Fruit fly (Drosophila melanogaster): ENCODE measurements around the gene MtnC.

Gene MtnC

dm6 chr3R:20360008-20360407 lies at the start of gene MtnC:
Gene MtnC, plus strand, starts transcription at chr3R:20360308.
- TF ChIP-seq CG17801 (GFP tag; optimal IDR thresholded peaks at IDR 0.05; ENCODE audit: partially characterized antibody) = no peak

dm6 chr3R:20310498-20310822 lies 49.6 kb upstream of the MtnC start:
- no peak for TF ChIP-seq CG17801 (GFP tag; optimal IDR thresholded peaks at IDR 0.05; ENCODE audit: partially characterized antibody)

DNA sequence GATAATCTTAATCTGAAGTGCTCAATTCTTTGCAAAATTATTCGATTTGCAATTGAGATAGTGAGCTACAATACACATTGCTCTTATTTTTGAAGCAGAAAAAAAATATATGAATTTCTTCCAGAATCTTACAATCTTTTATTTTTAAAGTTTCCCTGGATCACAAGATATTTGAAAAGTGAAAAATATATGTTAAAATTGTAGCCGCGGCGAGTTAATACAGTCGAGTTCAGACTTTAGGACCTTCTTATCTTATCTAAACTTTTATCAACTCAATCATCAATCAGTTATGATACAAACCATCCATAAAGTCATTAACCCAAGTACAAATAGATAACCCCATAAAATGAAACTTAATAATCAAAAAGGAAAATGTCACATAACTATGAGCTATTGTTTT lies 49.2 kb upstream of the MtnC start:
- TF ChIP-seq CG17801 (GFP tag; optimal IDR thresholded peaks at IDR 0.05; ENCODE audit: partially characterized antibody) = no peak

DNA sequence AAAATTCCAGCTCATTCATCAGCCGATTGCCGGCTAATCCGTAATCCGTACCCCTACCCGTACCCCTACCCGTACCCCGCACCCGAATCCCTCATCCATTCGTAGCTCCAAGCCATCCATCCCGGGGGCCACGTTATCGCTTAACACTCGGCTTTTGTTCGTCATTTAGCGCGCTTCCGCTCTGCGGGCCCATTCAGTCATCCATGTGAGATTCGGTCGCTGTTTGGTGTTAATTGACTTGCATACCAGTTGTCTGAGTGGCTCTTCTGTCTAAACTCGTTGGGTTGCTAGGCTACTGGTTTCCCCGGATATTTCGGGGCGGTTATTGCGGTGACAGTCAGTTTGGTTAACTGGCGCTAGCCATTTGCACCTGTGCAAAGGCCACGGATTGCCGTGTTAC lies 48.7 kb upstream of the MtnC start:
- no peak for TF ChIP-seq CG17801 (GFP tag; optimal IDR thresholded peaks at IDR 0.05; ENCODE audit: partially characterized antibody)

- TF ChIP-seq CG17801 (GFP tag; optimal IDR thresholded peaks at IDR 0.05; ENCODE audit: partially characterized antibody) = peak; percentile 85
Measured at dm6 chr3R:20312838-20313237, 47.3 kb upstream of the MtnC start.

dm6 chr3R:20316599-20316998 lies 43.5 kb upstream of the MtnC start:
- TF ChIP-seq CG17801 (GFP tag; optimal IDR thresholded peaks at IDR 0.05; ENCODE audit: partially characterized antibody) = no peak

DNA sequence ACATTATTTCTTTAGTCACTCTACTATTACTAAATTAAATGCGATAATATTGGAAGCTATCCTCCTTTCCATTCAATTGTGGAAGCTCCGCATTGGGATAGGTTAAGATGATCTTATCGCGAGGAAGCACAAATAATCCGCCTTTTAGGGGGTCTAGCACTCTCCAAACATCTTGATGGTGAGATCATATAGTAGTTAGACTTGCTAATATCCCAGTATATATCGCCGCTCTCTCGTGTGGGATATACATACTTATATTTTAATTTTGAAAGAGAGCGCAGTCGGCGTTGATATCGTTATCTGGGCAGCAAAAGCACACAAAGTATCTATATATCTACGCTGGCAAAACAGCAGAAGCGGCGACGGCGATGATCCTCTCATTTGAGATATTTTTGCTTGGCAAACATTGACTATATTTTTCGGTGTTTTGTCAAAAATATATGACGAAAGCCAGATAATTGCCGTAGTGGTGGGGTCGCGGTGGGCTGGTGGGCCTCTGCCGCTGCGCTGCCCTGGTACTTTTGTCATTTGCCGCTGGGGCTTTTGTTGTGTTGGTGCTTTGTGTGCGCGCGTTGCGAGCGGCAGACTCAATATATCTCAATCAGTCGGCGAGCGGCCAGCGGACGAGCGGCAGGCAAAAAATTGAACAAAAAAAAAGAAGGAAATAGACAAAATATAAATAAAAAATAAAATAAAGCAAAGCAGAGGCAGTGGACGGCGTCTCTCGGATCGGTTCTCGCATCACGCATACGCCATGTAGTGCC lies 42.5 kb upstream of the MtnC start:
- no peak for TF ChIP-seq CG17801 (GFP tag; optimal IDR thresholded peaks at IDR 0.05; ENCODE audit: partially characterized antibody)

DNA sequence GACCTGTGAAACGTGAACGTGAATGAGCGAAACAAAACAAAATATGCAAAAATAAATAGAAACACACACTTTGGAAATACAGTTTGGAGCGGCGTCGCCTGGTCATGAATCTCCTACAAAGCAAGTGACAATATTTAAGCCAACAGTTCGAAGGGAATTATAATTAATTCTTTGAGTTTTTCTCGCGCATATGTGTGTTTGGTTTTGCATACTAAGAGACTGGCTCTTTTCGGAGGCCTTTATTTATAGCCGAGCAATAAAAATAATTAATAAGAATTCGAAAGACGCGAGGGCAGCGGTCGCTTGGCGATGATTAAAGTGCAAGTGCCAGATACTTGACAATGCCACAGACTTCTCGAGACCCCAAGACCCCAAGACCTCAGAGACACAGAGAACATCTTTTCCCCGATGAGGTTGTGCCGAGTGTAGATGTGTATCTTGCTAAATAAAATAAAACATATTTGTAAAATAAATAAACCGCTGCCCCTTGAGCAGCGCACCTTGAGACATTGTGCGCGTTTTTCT lies 41.9 kb upstream of the MtnC start:
- no peak for TF ChIP-seq CG17801 (GFP tag; optimal IDR thresholded peaks at IDR 0.05; ENCODE audit: partially characterized antibody)

DNA sequence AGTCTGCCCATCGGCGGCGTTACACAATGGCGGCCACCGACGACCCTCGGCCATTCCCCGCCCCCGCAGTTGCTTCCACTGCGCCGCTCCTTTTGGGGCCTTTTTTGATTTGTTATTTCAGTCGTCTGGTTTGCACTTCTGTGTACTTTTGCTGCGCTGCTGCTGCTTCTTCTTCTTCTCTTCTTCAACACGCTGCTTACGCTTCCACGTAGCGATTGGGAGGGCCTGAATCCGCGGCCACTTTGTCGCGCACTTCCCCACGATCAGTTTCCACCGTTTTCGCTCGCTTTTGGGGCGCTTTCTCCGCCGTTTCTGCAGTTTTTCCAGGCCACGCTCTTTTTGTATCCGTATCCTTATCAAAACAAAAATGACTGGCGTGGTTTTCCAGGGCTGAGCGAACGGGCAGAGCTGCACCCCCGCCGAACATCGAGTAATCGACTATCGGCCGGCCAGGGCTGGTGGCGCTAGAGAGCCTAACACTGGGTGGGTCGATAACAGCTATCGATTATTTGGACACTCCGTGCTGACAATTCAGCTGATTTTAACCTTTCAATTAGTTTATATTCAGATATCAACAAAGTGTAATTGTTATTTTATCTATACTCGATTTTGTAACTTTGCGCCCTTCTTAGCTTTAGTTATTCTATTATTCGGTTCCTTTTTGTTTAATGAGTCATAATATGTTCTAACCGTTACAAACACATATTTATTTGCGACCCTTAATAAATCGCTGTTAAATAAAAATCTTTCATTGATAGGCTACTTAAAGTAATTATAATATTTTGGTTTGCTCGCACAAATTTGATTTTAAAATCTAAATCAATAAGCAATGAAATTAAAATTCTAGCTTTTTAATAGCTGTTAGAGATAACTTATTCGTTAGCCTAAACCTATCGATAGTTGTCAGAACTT lies 32.3 kb upstream of the MtnC start, which contains the start of the genes CG4360 and Sirt2:
Gene CG4360, minus strand, starts transcription at position 432 of the 912 bp plus-strand sequence.
Gene Sirt2, plus strand, starts transcription at position 894 of the 912 bp plus-strand sequence.
- peak; percentile 89 for TF ChIP-seq CG17801 (GFP tag; optimal IDR thresholded peaks at IDR 0.05; ENCODE audit: partially characterized antibody)

DNA sequence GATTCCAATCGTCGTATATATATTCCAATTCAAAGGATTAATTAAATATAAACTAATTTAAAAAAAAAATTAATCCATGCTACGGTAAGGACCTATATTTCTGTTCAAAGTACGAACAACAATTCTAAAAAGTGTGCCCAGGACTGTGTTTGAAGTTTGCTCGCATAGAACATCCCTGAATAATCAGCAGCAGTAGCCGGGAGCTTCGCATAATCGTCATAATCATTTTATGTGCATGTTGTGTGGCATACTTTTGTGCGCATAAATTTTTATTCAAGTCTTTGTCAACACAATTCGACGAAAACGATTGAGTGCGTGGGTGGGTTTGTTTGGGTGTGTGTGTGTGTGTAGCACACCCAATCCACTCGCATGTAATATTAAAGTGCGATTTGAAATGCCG lies 27.4 kb upstream of the MtnC start:
- no peak for TF ChIP-seq CG17801 (GFP tag; optimal IDR thresholded peaks at IDR 0.05; ENCODE audit: partially characterized antibody)

- no peak for TF ChIP-seq CG17801 (GFP tag; optimal IDR thresholded peaks at IDR 0.05; ENCODE audit: partially characterized antibody)
Measured at dm6 chr3R:20338673-20339072, 21.4 kb upstream of the MtnC start, which contains the start of gene Ir92a. Gene Ir92a, plus strand, starts transcription at chr3R:20338973.

DNA sequence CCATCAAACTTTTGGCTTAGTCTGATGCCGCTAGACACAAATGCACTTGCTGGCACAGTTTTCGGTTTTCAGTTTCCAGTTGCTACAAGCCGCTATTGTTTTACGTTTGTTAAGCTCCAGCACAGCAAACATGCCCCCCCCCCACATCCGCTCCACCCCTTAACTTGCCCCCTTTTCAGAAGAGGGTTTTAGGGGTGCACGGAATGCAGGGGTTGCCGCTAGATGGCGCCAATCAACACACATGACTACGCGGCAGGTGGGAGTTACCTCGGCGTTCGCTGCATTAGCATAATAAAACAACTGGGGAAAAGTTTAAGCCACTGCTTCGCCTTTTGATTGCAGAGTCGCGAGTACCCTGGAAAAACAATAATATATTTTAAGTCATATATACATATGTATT lies 13.2 kb upstream of the MtnC start:
- no peak for TF ChIP-seq CG17801 (GFP tag; optimal IDR thresholded peaks at IDR 0.05; ENCODE audit: partially characterized antibody)

DNA sequence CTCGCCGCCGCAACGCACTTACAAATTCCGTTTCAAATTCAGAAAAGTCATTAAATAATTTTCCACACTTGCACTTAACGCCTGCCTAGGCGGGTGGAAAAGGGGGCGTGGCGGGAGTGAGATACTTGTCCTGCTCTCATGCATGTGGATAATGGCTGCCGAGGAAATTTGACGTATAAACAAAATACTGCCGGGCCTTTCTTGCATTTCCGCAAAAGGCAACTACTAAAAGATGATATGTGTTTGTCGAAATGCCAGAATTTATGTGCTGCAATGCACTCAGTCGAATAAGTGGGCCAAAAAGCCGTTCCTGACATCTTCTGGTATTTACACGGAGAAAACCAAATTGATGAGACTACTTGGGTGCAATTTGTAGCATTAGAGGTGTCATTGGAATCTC lies 9.8 kb upstream of the MtnC start:
- no peak for TF ChIP-seq CG17801 (GFP tag; optimal IDR thresholded peaks at IDR 0.05; ENCODE audit: partially characterized antibody)

- TF ChIP-seq CG17801 (GFP tag; optimal IDR thresholded peaks at IDR 0.05; ENCODE audit: partially characterized antibody) = no peak
Measured at dm6 chr3R:20407245-20407644, 47.1 kb downstream of the MtnC start.

- TF ChIP-seq CG17801 (GFP tag; optimal IDR thresholded peaks at IDR 0.05; ENCODE audit: partially characterized antibody) = no peak
Measured at dm6 chr3R:20407771-20408315, 47.7 kb downstream of the MtnC start, which contains the start of the genes Tmlh and eIF3g2. Gene Tmlh, minus strand, starts transcription at chr3R:20407871. Gene eIF3g2, plus strand, starts transcription at chr3R:20408265.
